Fruit fly (Drosophila melanogaster) whole organism, adult: ENCODE results near the gene TTLL1A.

Experiments
- CG11617 ChIP-seq: fragments of 200-800 bp; sonication (Bioruptor generic); optimal IDR thresholded peaks from 2 replicates; lab custom pipeline; 2017; ENCODE audit warnings: mild to moderate bottlenecking, missing biosample characterization, missing genetic modification reagents, missing genetic modification characterization
- CG12768 ChIP-seq: fragments of 200-800 bp; sonication (Bioruptor generic); optimal IDR thresholded peaks from 2 replicates; lab custom pipeline; 2017; ENCODE audit warnings: missing biosample characterization, missing genetic modification characterization, mild to moderate bottlenecking, moderate library complexity, missing genetic modification reagents
- CG14711 ChIP-seq: fragments of 200-800 bp; sonication (Bioruptor generic); optimal IDR thresholded peaks from 2 replicates; lab custom pipeline; 2018; ENCODE audit warnings: missing biosample characterization, mild to moderate bottlenecking, missing genetic modification characterization, moderate library complexity
- CG1620 ChIP-seq: fragments of 200-800 bp; sonication (Bioruptor generic); optimal IDR thresholded peaks from 2 replicates; lab custom pipeline; 2016; ENCODE audit warnings: missing biosample characterization, missing genetic modification characterization
- CG33017 ChIP-seq: fragments of 200-800 bp; sonication (Bioruptor generic); optimal IDR thresholded peaks from 2 replicates; lab custom pipeline; 2018; ENCODE audit warnings: missing biosample characterization, mild to moderate bottlenecking, missing genetic modification characterization, moderate library complexity
- CG5204 ChIP-seq: fragments of 200-800 bp; sonication (Bioruptor generic); optimal IDR thresholded peaks from 2 replicates; lab custom pipeline; 2016; ENCODE audit warnings: missing biosample characterization, missing genetic modification characterization
- CG7045 ChIP-seq: fragments of 200-800 bp; sonication (Bioruptor generic); optimal IDR thresholded peaks from 2 replicates; lab custom pipeline; 2017; ENCODE audit warnings: missing biosample characterization, mild to moderate bottlenecking, missing genetic modification characterization
- CG7101 ChIP-seq: fragments of 200-800 bp; sonication (Bioruptor generic); optimal IDR thresholded peaks from 2 replicates; lab custom pipeline; 2018; ENCODE audit warnings: missing biosample characterization, mild to moderate bottlenecking, missing genetic modification characterization, moderate library complexity
- Clk ChIP-seq: fragments of 200-800 bp; sonication (Bioruptor generic); optimal IDR thresholded peaks from 2 replicates; lab custom pipeline; 2017; ENCODE audit warnings: missing biosample characterization, missing genetic modification characterization
- Crg-1 ChIP-seq: fragments of 200-800 bp; sonication (Bioruptor generic); optimal IDR thresholded peaks from 2 replicates; lab custom pipeline; 2016; ENCODE audit warnings: missing biosample characterization, missing genetic modification characterization
- Hr96 ChIP-seq: fragments of 200-800 bp; sonication (Bioruptor generic); optimal IDR thresholded peaks from 2 replicates; lab custom pipeline; 2016; ENCODE audit warnings: missing biosample characterization, missing genetic modification characterization
- Mnt ChIP-seq: fragments of 200-800 bp; sonication (Bioruptor generic); optimal IDR thresholded peaks from 2 replicates; lab custom pipeline; 2016; ENCODE audit warnings: missing biosample characterization, mild to moderate bottlenecking, missing genetic modification characterization
- bab1 ChIP-seq: fragments of 200-800 bp; sonication (Bioruptor generic); optimal IDR thresholded peaks from 3 replicates; lab custom pipeline; 2019; ENCODE audit warnings: missing biosample characterization, mild to moderate bottlenecking, missing genetic modification characterization, moderate library complexity
- cic ChIP-seq: fragments of 200-800 bp; sonication (Bioruptor generic); optimal IDR thresholded peaks from 2 replicates; lab custom pipeline; 2017; ENCODE audit warnings: missing biosample characterization, mild to moderate bottlenecking, missing genetic modification characterization, moderate library complexity
- cnc ChIP-seq, 2 experiments: fragments of >200 bp; optimal IDR thresholded peaks; 2 replicates each; lab custom pipeline; 2017
- kay ChIP-seq: fragments of 200-800 bp; sonication (Bioruptor generic); peaks from one replicate; lab custom pipeline; 2016; ENCODE audit warnings: missing biosample characterization, missing genetic modification characterization, borderline replicate concordance
- ovo ChIP-seq: fragments of 200-800 bp; sonication (Bioruptor generic); optimal IDR thresholded peaks from 2 replicates; lab custom pipeline; 2016; ENCODE audit warnings: missing biosample characterization, missing genetic modification characterization
- tj ChIP-seq: fragments of 200-800 bp; sonication (Bioruptor generic); optimal IDR thresholded peaks from 3 replicates; lab custom pipeline; 2017; ENCODE audit warnings: missing biosample characterization, mild to moderate bottlenecking, missing genetic modification characterization, moderate library complexity
- toe ChIP-seq: fragments of 200-800 bp; sonication (Bioruptor generic); optimal IDR thresholded peaks from 2 replicates; lab custom pipeline; 2016; ENCODE audit warnings: missing biosample characterization, missing genetic modification characterization

TTLL1A gene

DNA sequence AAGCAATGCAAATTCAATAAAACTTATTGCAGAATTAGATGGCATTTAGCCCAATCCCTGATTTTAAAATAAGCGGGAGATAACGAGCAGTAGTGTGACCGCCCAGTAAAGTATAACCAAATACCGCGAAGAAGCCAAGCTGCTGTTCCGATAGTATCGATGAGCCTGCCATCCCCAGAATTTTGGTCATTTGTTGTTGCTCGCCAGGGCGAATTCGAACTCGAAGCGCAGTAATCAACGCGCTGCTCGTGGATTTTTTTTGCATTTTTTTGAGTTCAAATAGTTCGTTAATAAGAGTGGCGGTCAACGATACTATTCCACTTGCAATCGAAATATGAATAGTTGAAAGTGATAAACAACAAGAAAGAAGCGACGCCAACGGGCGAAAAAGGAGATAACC is 42.6 kb downstream of the TTLL1A start, which contains the start of gene baz:
Gene baz, plus strand, starts transcription at position 188 of the 400 bp plus-strand sequence.
- TF ChIP-seq ovo (GFP tag; lab: Kevin White, UChicago), result no peak
- TF ChIP-seq CG11617 (GFP tag; lab: Kevin White, UChicago), result no peak
- TF ChIP-seq Crg-1, result no peak
- TF ChIP-seq CG7101, result peak; percentile 35
- TF ChIP-seq CG12768 (GFP tag; lab: Kevin White, UChicago), result no peak
- no peak for TF ChIP-seq kay (GFP tag; lab: Kevin White, UChicago)
- TF ChIP-seq Mnt (GFP tag; lab: Kevin White, UChicago), result peak; percentile 19
- peak; percentile 43 for TF ChIP-seq bab1 (GFP tag; lab: Kevin White, UChicago)
- TF ChIP-seq Hr96 (GFP tag; lab: Kevin White, UChicago), result no peak
- TF ChIP-seq cic (GFP tag; lab: Kevin White, UChicago), result no peak
- TF ChIP-seq Clk (GFP tag; lab: Kevin White, UChicago), result no peak
- no peak for TF ChIP-seq CG33017 (tag; lab: Kevin White, UChicago)
- TF ChIP-seq cnc (optimal IDR thresholded peaks at IDR 0.05; lab: Kevin White, UChicago), result no peak
- TF ChIP-seq CG1620 (GFP tag; lab: Kevin White, UChicago), result no peak

DNA sequence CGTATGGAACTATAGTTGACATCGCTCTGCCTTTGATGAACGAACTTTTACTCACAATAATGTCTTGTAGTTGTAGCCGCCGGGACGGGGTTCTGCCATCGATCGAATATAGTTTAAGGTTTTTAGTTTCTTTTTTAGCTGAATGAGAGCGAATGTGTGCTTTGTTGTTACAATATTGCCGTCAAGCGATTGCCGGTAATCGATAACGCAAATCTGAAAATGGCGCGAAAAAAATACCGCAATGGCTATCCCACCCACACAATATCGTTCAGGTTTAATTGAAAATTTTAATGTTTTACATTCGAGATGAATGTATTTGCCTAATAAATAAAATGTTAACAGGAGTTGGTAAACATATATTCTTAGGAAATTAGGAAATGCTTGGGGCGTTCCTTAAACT is 43.3 kb downstream of the TTLL1A start, which contains the start of gene xmas:
Gene xmas, minus strand, starts transcription at position 191 of the 400 bp plus-strand sequence.
- no peak for TF ChIP-seq Clk (GFP tag; lab: Kevin White, UChicago)
- TF ChIP-seq CG1620 (GFP tag; lab: Kevin White, UChicago), result no peak
- TF ChIP-seq CG7101, result no peak
- no peak for TF ChIP-seq Crg-1
- TF ChIP-seq cnc (optimal IDR thresholded peaks at IDR 0.05; lab: Kevin White, UChicago), result no peak
- no peak for TF ChIP-seq Mnt (GFP tag; lab: Kevin White, UChicago)
- TF ChIP-seq cic (GFP tag; lab: Kevin White, UChicago), result no peak
- TF ChIP-seq toe (GFP tag; lab: Kevin White, UChicago), result no peak
- TF ChIP-seq CG33017 (tag; lab: Kevin White, UChicago), result no peak
- no peak for TF ChIP-seq CG14711 (tag; lab: Kevin White, UChicago)
- no peak for TF ChIP-seq CG5204 (GFP tag; lab: Kevin White, UChicago)
- TF ChIP-seq ovo (GFP tag; lab: Kevin White, UChicago), result no peak
- TF ChIP-seq CG11617 (GFP tag; lab: Kevin White, UChicago), result no peak
- TF ChIP-seq Hr96 (GFP tag; lab: Kevin White, UChicago), result no peak
- no peak for TF ChIP-seq CG12768 (GFP tag; lab: Kevin White, UChicago)
- TF ChIP-seq CG7045 (GFP tag; lab: Kevin White, UChicago), result no peak
- no peak for TF ChIP-seq tj (GFP tag; lab: Kevin White, UChicago)
- no peak for TF ChIP-seq kay (GFP tag; lab: Kevin White, UChicago)
